Fruit fly (Drosophila melanogaster): ENCODE data around the gene FoxP.

FoxP gene

dm6 chr3R:9747272-9747874 lies 16.7 kb upstream of the FoxP start, which contains the start of gene CG12948 (continued):
- TF ChIP-seq CG12744 (GFP tag; optimal IDR thresholded peaks at IDR 0.05) = no peak
- peak; percentile 63 for TF ChIP-seq CG34376 (GFP tag; optimal IDR thresholded peaks at IDR 0.05)
- TF ChIP-seq abd-A (tag; optimal IDR thresholded peaks at IDR 0.05) = no peak
- no peak for TF ChIP-seq Eip74EF (GFP tag; optimal IDR thresholded peaks at IDR 0.05)
- peak; percentile 60 for TF ChIP-seq CG33557 (GFP tag; optimal IDR thresholded peaks at IDR 0.05)
- TF ChIP-seq Xbp1 (GFP tag; optimal IDR thresholded peaks at IDR 0.05) = peak; percentile 55
- peak; percentile 39 for TF ChIP-seq vfl (GFP tag; optimal IDR thresholded peaks at IDR 0.05)
- TF ChIP-seq CG31365 (tag; optimal IDR thresholded peaks at IDR 0.05) = peak; percentile 19
- TF ChIP-seq her (GFP tag; optimal IDR thresholded peaks at IDR 0.05) = peak; percentile 41
- TF ChIP-seq sima (GFP tag; optimal IDR thresholded peaks at IDR 0.05) = no peak
- TF ChIP-seq crp (GFP tag; optimal IDR thresholded peaks at IDR 0.05) = peak; percentile 38 to 86
- TF ChIP-seq lilli (GFP tag; optimal IDR thresholded peaks at IDR 0.05) = peak; percentile 72
- no peak for TF ChIP-seq sens-2 (GFP tag; IDR thresholded peaks at IDR 0.05)
- TF ChIP-seq tll (GFP tag; optimal IDR thresholded peaks at IDR 0.05) = no peak
- TF ChIP-seq bbx (GFP tag; IDR thresholded peaks at IDR 0.05; ENCODE audit: partially characterized antibody) = peak; percentile 75
- no peak for TF ChIP-seq repo (GFP tag; optimal IDR thresholded peaks at IDR 0.05)
- TF ChIP-seq vnd (GFP tag; IDR thresholded peaks at IDR 0.05; ENCODE audit: partially characterized antibody) = peak; percentile 86
- no peak for TF ChIP-seq bab2 (GFP tag; optimal IDR thresholded peaks at IDR 0.05)
- TF ChIP-seq chinmo (GFP tag; IDR thresholded peaks at IDR 0.05; ENCODE audit: partially characterized antibody) = peak; percentile 90
- TF ChIP-seq Side (GFP tag; optimal IDR thresholded peaks at IDR 0.05) = peak; percentile 19
- no peak for TF ChIP-seq CG16779 (GFP tag; IDR thresholded peaks at IDR 0.05)
- peak; percentile 64 for TF ChIP-seq lbe (GFP tag; optimal IDR thresholded peaks at IDR 0.05)
- TF ChIP-seq B-H2 (GFP tag; optimal IDR thresholded peaks at IDR 0.05) = peak; percentile 66
- TF ChIP-seq NC2β (GFP tag; optimal IDR thresholded peaks at IDR 0.05) = no peak
- peak; percentile 68 for TF ChIP-seq sug (tag; optimal IDR thresholded peaks at IDR 0.05)
- TF ChIP-seq kni (GFP tag; optimal IDR thresholded peaks at IDR 0.05) = peak; percentile 54
- TF ChIP-seq gsb (GFP tag; IDR thresholded peaks at IDR 0.05) = no peak
- TF ChIP-seq CG14965 (GFP tag; optimal IDR thresholded peaks at IDR 0.05; ENCODE audit: borderline replicate concordance) = no peak
- no peak for TF ChIP-seq tup (GFP tag; optimal IDR thresholded peaks at IDR 0.05)
- no peak for TF ChIP-seq cas (GFP tag; IDR thresholded peaks at IDR 0.05)
- TF ChIP-seq CG3163 (GFP tag; optimal IDR thresholded peaks at IDR 0.05) = no peak
- peak; percentile 23 for TF ChIP-seq Bdp1 (GFP tag; optimal IDR thresholded peaks at IDR 0.05)
- peak; percentile 11 for TF ChIP-seq CHES-1-like (GFP tag; optimal IDR thresholded peaks at IDR 0.05)
- no peak for TF ChIP-seq C15 (GFP tag; IDR thresholded peaks at IDR 0.05)
- TF ChIP-seq Gug (GFP tag; IDR thresholded peaks at IDR 0.05) = peak; percentile 6; the same call in 1 of the 4 replicates
- peak; percentile 33; the same call in 1 of the 2 replicates for TF ChIP-seq CG32532 (GFP tag; IDR thresholded peaks at IDR 0.05)
- TF ChIP-seq CG9876 (GFP tag; optimal IDR thresholded peaks at IDR 0.05) = no peak
- peak; percentile 76; the same call in 2 of the 3 replicates for TF ChIP-seq Opbp (GFP tag; IDR thresholded peaks at IDR 0.05; ENCODE audit: partially characterized antibody)
- peak; percentile 40 for TF ChIP-seq pho (GFP tag; optimal IDR thresholded peaks at IDR 0.05)
- peak; percentile 76; the same call in 1 of the 3 replicates for TF ChIP-seq zen2 (GFP tag; IDR thresholded peaks at IDR 0.05; ENCODE audit: partially characterized antibody)
- TF ChIP-seq CG4854 (GFP tag; optimal IDR thresholded peaks at IDR 0.05) = peak; percentile 9
- peak; percentile 72 for TF ChIP-seq CG30403 (GFP tag; optimal IDR thresholded peaks at IDR 0.05)
- no peak for TF ChIP-seq Lim3 (GFP tag; IDR thresholded peaks at IDR 0.05)
- no peak for TF ChIP-seq pfk (GFP tag; optimal IDR thresholded peaks at IDR 0.05)
- TF ChIP-seq ind (GFP tag; optimal IDR thresholded peaks at IDR 0.05) = peak; percentile 45
- TF ChIP-seq CG13287 (GFP tag; IDR thresholded peaks at IDR 0.05; ENCODE audit: partially characterized antibody) = peak; percentile 96
- TF ChIP-seq maf-S (GFP tag; optimal IDR thresholded peaks at IDR 0.05) = peak; percentile 56
- TF ChIP-seq hbn (GFP tag; IDR thresholded peaks at IDR 0.05; ENCODE audit: partially characterized antibody) = peak; percentile 95
- TF ChIP-seq Awh (GFP tag; IDR thresholded peaks at IDR 0.05) = no peak
